Worm (Caenorhabditis elegans): ENCODE data around the gene spin-3.

The spin-3 gene

ce11 chrX:13119900-13120299, 10.1 kb upstream of the spin-3 start:
- peak; percentile 73 for TF ChIP-seq elt-1 (tag; optimal IDR thresholded peaks at IDR 0.05)
- peak; percentile 36 for TF ChIP-seq nhr-25 (tag; optimal IDR thresholded peaks at IDR 0.05)
- no peak for TF ChIP-seq lin-39 (tag; optimal IDR thresholded peaks at IDR 0.05)
- TF ChIP-seq nhr-23 (tag; optimal IDR thresholded peaks at IDR 0.05), result peak; percentile 54
- no peak for TF ChIP-seq ceh-9 (tag; optimal IDR thresholded peaks at IDR 0.05)
- TF ChIP-seq nhr-43 (tag; optimal IDR thresholded peaks at IDR 0.05; ENCODE audit: poor library complexity, severe bottlenecking), result peak; percentile 38

- TF ChIP-seq elt-1 (tag; optimal IDR thresholded peaks at IDR 0.05), result no peak
- no peak for TF ChIP-seq sea-2 (GFP tag; optimal IDR thresholded peaks at IDR 0.05)
- no peak for TF ChIP-seq fkh-2 (tag; optimal IDR thresholded peaks at IDR 0.05)
- no peak for TF ChIP-seq nhr-237 (tag; optimal IDR thresholded peaks at IDR 0.05)
- TF ChIP-seq mml-1 (tag; optimal IDR thresholded peaks at IDR 0.05), result no peak
- no peak for TF ChIP-seq eor-1 (tag; optimal IDR thresholded peaks at IDR 0.05)
- peak; percentile 62 for TF ChIP-seq nfya-1 (tag; optimal IDR thresholded peaks at IDR 0.05; ENCODE audit: insufficient read depth)
- no peak for TF ChIP-seq aly-2 (tag; optimal IDR thresholded peaks at IDR 0.05)
- no peak for TF ChIP-seq nhr-28 (tag; optimal IDR thresholded peaks at IDR 0.05)
- no peak for TF ChIP-seq nhr-12 (tag; optimal IDR thresholded peaks at IDR 0.05)
- TF ChIP-seq ama-1 (optimal IDR thresholded peaks at IDR 0.05), result peak; percentile 53
- peak; percentile 82 for TF ChIP-seq lsy-12 (tag; optimal IDR thresholded peaks at IDR 0.05)
- TF ChIP-seq daf-12 (tag; optimal IDR thresholded peaks at IDR 0.05), result no peak
- TF ChIP-seq egl-5 (tag; optimal IDR thresholded peaks at IDR 0.05), result no peak
- no peak for TF ChIP-seq nhr-11 (tag; optimal IDR thresholded peaks at IDR 0.05)
- peak; percentile 74 for TF ChIP-seq pha-4 (tag; optimal IDR thresholded peaks at IDR 0.05)
- no peak for TF ChIP-seq egl-27 (tag; optimal IDR thresholded peaks at IDR 0.05)
- TF ChIP-seq jun-1 (tag; optimal IDR thresholded peaks at IDR 0.05), result peak; percentile 53
- no peak for TF ChIP-seq nhr-67 (tag; optimal IDR thresholded peaks at IDR 0.05)
- no peak for TF ChIP-seq R02D3.7 (tag; optimal IDR thresholded peaks at IDR 0.05)
- TF ChIP-seq ceh-16 (tag; optimal IDR thresholded peaks at IDR 0.05), result no peak
- no peak for TF ChIP-seq ZK546.5 (tag; optimal IDR thresholded peaks at IDR 0.05)
- TF ChIP-seq nhr-43 (tag; optimal IDR thresholded peaks at IDR 0.05; ENCODE audit: poor library complexity, severe bottlenecking), result peak; percentile 49
- no peak for TF ChIP-seq skn-1 (tag; optimal IDR thresholded peaks at IDR 0.05)
- peak in 1 of 3 experiments; percentile 48 for TF ChIP-seq elt-3 (tag; optimal IDR thresholded peaks at IDR 0.05)
- peak; percentile 65 for TF ChIP-seq elt-2 (tag; optimal IDR thresholded peaks at IDR 0.05)
- no peak for TF ChIP-seq ceh-28 (tag; optimal IDR thresholded peaks at IDR 0.05)
- TF ChIP-seq zag-1 (tag; optimal IDR thresholded peaks at IDR 0.05), result no peak
- TF ChIP-seq unc-39 (tag; optimal IDR thresholded peaks at IDR 0.05), result no peak
- no peak for TF ChIP-seq fos-1 (tag; optimal IDR thresholded peaks at IDR 0.05)
- TF ChIP-seq fkh-10 (GFP tag; optimal IDR thresholded peaks at IDR 0.05), result no peak
- TF ChIP-seq ztf-4 (tag; optimal IDR thresholded peaks at IDR 0.05), result no peak
- no peak for TF ChIP-seq ztf-11 (tag; optimal IDR thresholded peaks at IDR 0.05)
- peak; percentile 63 for TF ChIP-seq snpc-4 (tag; optimal IDR thresholded peaks at IDR 0.05)
- no peak for TF ChIP-seq nhr-77 (tag; optimal IDR thresholded peaks at IDR 0.05)
- peak; percentile 48 for TF ChIP-seq nhr-23 (tag; optimal IDR thresholded peaks at IDR 0.05)
- TF ChIP-seq lin-39 (tag; optimal IDR thresholded peaks at IDR 0.05), result peak; percentile 69
- TF ChIP-seq ceh-82 (tag; optimal IDR thresholded peaks at IDR 0.05), result no peak
- TF ChIP-seq nhr-76 (tag; optimal IDR thresholded peaks at IDR 0.05), result no peak
- peak; percentile 65 for TF ChIP-seq nhr-25 (tag; optimal IDR thresholded peaks at IDR 0.05)
- no peak for TF ChIP-seq lin-15B (tag; optimal IDR thresholded peaks at IDR 0.05)
- TF ChIP-seq hmg-11 (tag; optimal IDR thresholded peaks at IDR 0.05), result peak; percentile 61
- TF ChIP-seq unc-62 (GFP tag; optimal IDR thresholded peaks at IDR 0.05), result no peak
- no peak for TF ChIP-seq mdl-1 (tag; optimal IDR thresholded peaks at IDR 0.05)
- peak; percentile 14 for TF ChIP-seq tbx-2 (tag; optimal IDR thresholded peaks at IDR 0.05)
- no peak for TF ChIP-seq ceh-9 (tag; optimal IDR thresholded peaks at IDR 0.05)
- TF ChIP-seq pqm-1 (tag; optimal IDR thresholded peaks at IDR 0.05), result no peak
Measured at ce11 chrX:13121104-13121503, 8.9 kb upstream of the spin-3 start.

All from whole organism, L3 larva.